Worm (Caenorhabditis elegans) whole organism, early embryonic: ENCODE results near the gene rnp-4.

ENCODE experiments used
- aly-1 ChIP-seq: sonication (generic microtip); optimal IDR thresholded peaks from 2 replicates; lab custom pipeline; 2016; ENCODE audit warnings: missing genetic modification characterization, missing compliant biosample characterization
- ama-1 ChIP-seq: fragments of 150-350 bp; optimal IDR thresholded peaks from 2 replicates; lab custom pipeline; 2014
- ceh-36 ChIP-seq: sonication (generic microtip); optimal IDR thresholded peaks from 2 replicates; lab custom pipeline; 2016; ENCODE audit warnings: missing genetic modification characterization, inconsistent platforms, missing compliant biosample characterization
- ets-7 ChIP-seq: sonication (generic microtip); optimal IDR thresholded peaks from 2 replicates; lab custom pipeline; 2016; ENCODE audit warnings: missing genotype, missing genetic modification characterization, missing compliant biosample characterization
- flt-1 ChIP-seq: fragments of 200-800 bp; sonication (Bioruptor generic); IDR thresholded peaks from 2 replicates; pipeline ENCODE4 v1.3.6; 2022; ENCODE audit warnings: missing genetic modification characterization, missing compliant biosample characterization
- pes-1 ChIP-seq: fragments of 200-800 bp; sonication (Bioruptor generic); IDR thresholded peaks from 2 replicates; pipeline ENCODE4 v1.3.6; 2022; ENCODE audit warnings: missing genetic modification reagents, missing genetic modification characterization, missing compliant biosample characterization
- scrt-1 ChIP-seq: fragments of 200-800 bp; sonication (Bioruptor generic); IDR thresholded peaks from 2 replicates; pipeline ENCODE4 v1.3.6; 2022; ENCODE audit warnings: missing genetic modification characterization, missing compliant biosample characterization
- sea-1 ChIP-seq: fragments of 200-800 bp; sonication (Bioruptor generic); conservative IDR thresholded peaks from 2 replicates; pipeline ENCODE4 v1.3.6; 2022; ENCODE audit warnings: missing genetic modification characterization, missing compliant biosample characterization
- tbx-11 ChIP-seq: fragments of 200-800 bp; sonication (Bioruptor generic); IDR thresholded peaks from 2 replicates; pipeline ENCODE4 v1.3.6; 2022; ENCODE audit warnings: missing genetic modification characterization, missing compliant biosample characterization
- tbx-37 ChIP-seq: fragments of 200-800 bp; sonication (Bioruptor generic); conservative IDR thresholded peaks from 2 replicates; pipeline ENCODE4 v1.3.6; 2022; ENCODE audit warnings: missing genetic modification reagents, missing genetic modification characterization, missing compliant biosample characterization

ce11 chrIII:4428797-4429196 lies 22.7 kb downstream of the rnp-4 start:
- TF ChIP-seq aly-1 (tag; lab: Kevin White, UChicago) (peak; percentile 48), ama-1 (lab: Kevin White, UChicago) (no peak), ets-7 (no peak), pes-1 (GFP tag; lab: Robert Waterston, UW) (no peak; the same call in none of the 2 replicates), tbx-37 (peak; percentile 46; the same call in 1 of the 2 replicates), scrt-1 (GFP tag; lab: Robert Waterston, UW) (peak; percentile 79), sea-1 (GFP tag; lab: Robert Waterston, UW) (0 out of 2 replicates have a peak, but pooled peaks have one; percentile 66), tbx-11 (GFP tag; lab: Robert Waterston, UW) (peak; percentile 75), flt-1 (GFP tag; lab: Robert Waterston, UW) (peak; percentile 78), ceh-36 (peak; percentile 27)
